Fruit fly (Drosophila melanogaster) whole organism, prepupa: Measurements from ENCODE around the gene beat-Ib.

Experiments used
- Blimp-1 ChIP-seq: fragments of 200-800 bp; sonication (Bioruptor generic); optimal IDR thresholded peaks from 3 replicates; lab custom pipeline; 2017; ENCODE audit warnings: missing biosample characterization, missing genetic modification characterization, mild to moderate bottlenecking, moderate library complexity, missing genetic modification reagents
- CG10631 ChIP-seq: fragments of 200-800 bp; sonication (Bioruptor generic); optimal IDR thresholded peaks from 2 replicates; lab custom pipeline; 2016; ENCODE audit warnings: missing biosample characterization, missing genetic modification characterization
- CG11294 ChIP-seq: fragments of 200-800 bp; sonication (Bioruptor generic); IDR thresholded peaks from 2 replicates; pipeline ENCODE4 v1.3.6; 2022; ENCODE audit warnings: missing biosample characterization, missing genetic modification characterization
- CG11902 ChIP-seq: fragments of 200-800 bp; sonication (Bioruptor generic); optimal IDR thresholded peaks from 3 replicates; lab custom pipeline; 2016; ENCODE audit warnings: missing biosample characterization, missing genetic modification characterization
- CG1621 ChIP-seq: fragments of 200-800 bp; sonication (Bioruptor generic); optimal IDR thresholded peaks from 3 replicates; lab custom pipeline; 2018; ENCODE audit warnings: missing biosample characterization, mild to moderate bottlenecking, missing genetic modification characterization
- CG16779 ChIP-seq: fragments of 200-800 bp; sonication (Bioruptor generic); optimal IDR thresholded peaks from 3 replicates; lab custom pipeline; 2017; ENCODE audit warnings: missing biosample characterization, mild to moderate bottlenecking, missing genetic modification characterization
- CG3032 ChIP-seq: fragments of 200-800 bp; optimal IDR thresholded peaks from 2 replicates; lab custom pipeline; 2019; ENCODE audit warnings: missing biosample characterization, mild to moderate bottlenecking, missing genetic modification characterization, moderate library complexity
- CG31627 ChIP-seq: fragments of 200-800 bp; sonication (Bioruptor generic); optimal IDR thresholded peaks from 3 replicates; lab custom pipeline; 2016; ENCODE audit warnings: missing biosample characterization, missing genetic modification characterization
- CG32006 ChIP-seq: fragments of 200-800 bp; sonication (Bioruptor generic); optimal IDR thresholded peaks from 3 replicates; lab custom pipeline; 2017; ENCODE audit warnings: missing biosample characterization, mild to moderate bottlenecking, missing genetic modification characterization
- CG3919 ChIP-seq: fragments of 200-800 bp; sonication (Bioruptor generic); optimal IDR thresholded peaks from 3 replicates; lab custom pipeline; 2016; ENCODE audit warnings: missing biosample characterization, missing genetic modification characterization
- CG4318 ChIP-seq: fragments of 200-800 bp; sonication (Bioruptor generic); optimal IDR thresholded peaks from 3 replicates; lab custom pipeline; 2017; ENCODE audit warnings: missing biosample characterization, mild to moderate bottlenecking, missing genetic modification characterization
- CG6276 ChIP-seq: fragments of 200-800 bp; sonication (Bioruptor generic); optimal IDR thresholded peaks from 2 replicates; lab custom pipeline; 2017; ENCODE audit warnings: missing biosample characterization, mild to moderate bottlenecking, missing genetic modification characterization
- CG6792 ChIP-seq: fragments of 200-800 bp; sonication (Bioruptor generic); optimal IDR thresholded peaks from 3 replicates; lab custom pipeline; 2016; ENCODE audit warnings: missing biosample characterization, missing genetic modification characterization
- CG6854 ChIP-seq: fragments of 200-800 bp; sonication (Bioruptor generic); optimal IDR thresholded peaks from 2 replicates; lab custom pipeline; 2017; ENCODE audit warnings: missing biosample characterization, mild to moderate bottlenecking, missing genetic modification characterization
- CG8119 ChIP-seq: fragments of 200-800 bp; sonication (Bioruptor generic); IDR thresholded peaks from 3 replicates; pipeline ENCODE4 v1.3.6; 2022; ENCODE audit warnings: missing biosample characterization, missing genetic modification characterization
- Eip78C ChIP-seq: fragments of 200-800 bp; sonication (Bioruptor generic); peaks from one replicate; lab custom pipeline; 2016; ENCODE audit warnings: missing biosample characterization, missing genetic modification characterization
- Eip93F ChIP-seq: fragments of 200-800 bp; sonication (Bioruptor generic); optimal IDR thresholded peaks from 2 replicates; lab custom pipeline; 2016; ENCODE audit warnings: missing biosample characterization, mild to moderate bottlenecking, missing genetic modification characterization
- Gug ChIP-seq: fragments of 200-800 bp; sonication (Bioruptor generic); IDR thresholded peaks from 2 replicates; pipeline ENCODE4 v1.3.6; 2022; ENCODE audit warnings: missing biosample characterization, missing genetic modification characterization
- Hr38 ChIP-seq: sonication (Bioruptor generic); optimal IDR thresholded peaks from 2 replicates; lab custom pipeline; 2016; ENCODE audit warnings: missing biosample characterization, missing genetic modification characterization
- Hr39 ChIP-seq: fragments of 200-800 bp; sonication (Bioruptor generic); optimal IDR thresholded peaks from 2 replicates; lab custom pipeline; 2016; ENCODE audit warnings: missing biosample characterization, missing genetic modification characterization
- Lpt ChIP-seq: fragments of 200-800 bp; sonication (Bioruptor generic); optimal IDR thresholded peaks from 3 replicates; lab custom pipeline; 2016; ENCODE audit warnings: missing biosample characterization, missing genetic modification characterization
- Met ChIP-seq: fragments of 200-800 bp; sonication (Bioruptor generic); optimal IDR thresholded peaks from 3 replicates; lab custom pipeline; 2016; ENCODE audit warnings: missing biosample characterization, missing genetic modification characterization
- Sox102F ChIP-seq: fragments of 200-800 bp; sonication (Bioruptor generic); optimal IDR thresholded peaks from 2 replicates; lab custom pipeline; 2016; ENCODE audit warnings: missing biosample characterization, mild to moderate bottlenecking, missing genetic modification characterization
- Sox15 ChIP-seq: fragments of 200-800 bp; sonication (Bioruptor generic); optimal IDR thresholded peaks from 3 replicates; lab custom pipeline; 2016; ENCODE audit warnings: missing biosample characterization, missing genetic modification characterization
- achi ChIP-seq: fragments of 200-800 bp; sonication (Bioruptor generic); optimal IDR thresholded peaks from 3 replicates; lab custom pipeline; 2016; ENCODE audit warnings: missing biosample characterization, missing genetic modification characterization
- cyc ChIP-seq: fragments of 200-800 bp; sonication (Bioruptor generic); optimal IDR thresholded peaks from 3 replicates; lab custom pipeline; 2016; ENCODE audit warnings: missing biosample characterization, missing genetic modification characterization
- dsx ChIP-seq: fragments of 200-800 bp; optimal IDR thresholded peaks from 3 replicates; lab custom pipeline; 2019; ENCODE audit warnings: missing biosample characterization, mild to moderate bottlenecking, missing genetic modification characterization, moderate library complexity; ENCODE audit not compliant: poor library complexity, severe bottlenecking
- eg ChIP-seq: fragments of 200-800 bp; sonication (Bioruptor generic); IDR thresholded peaks from 3 replicates; pipeline ENCODE4 v1.3.6; 2022; ENCODE audit warnings: missing biosample characterization, missing genetic modification characterization
- esn ChIP-seq: fragments of 200-800 bp; sonication (Bioruptor generic); optimal IDR thresholded peaks from 2 replicates; lab custom pipeline; 2016; ENCODE audit warnings: missing biosample characterization, mild to moderate bottlenecking, missing genetic modification characterization, moderate library complexity
- fd59A ChIP-seq: fragments of 200-800 bp; sonication (Bioruptor generic); optimal IDR thresholded peaks from 2 replicates; lab custom pipeline; 2017; ENCODE audit warnings: missing biosample characterization, mild to moderate bottlenecking, missing genetic modification characterization, missing genetic modification reagents
- fd85E ChIP-seq: fragments of 200-800 bp; sonication (Bioruptor generic); optimal IDR thresholded peaks from 3 replicates; lab custom pipeline; 2016; ENCODE audit warnings: missing biosample characterization, missing genetic modification characterization
- fkh ChIP-seq: fragments of 200-800 bp; sonication (Bioruptor generic); optimal IDR thresholded peaks from 3 replicates; lab custom pipeline; 2017; ENCODE audit warnings: missing biosample characterization, mild to moderate bottlenecking, missing genetic modification characterization, moderate library complexity
- lz ChIP-seq: fragments of 200-800 bp; sonication (Bioruptor generic); optimal IDR thresholded peaks from 3 replicates; lab custom pipeline; 2016; ENCODE audit warnings: missing biosample characterization, missing genetic modification characterization
- net ChIP-seq: fragments of 200-800 bp; sonication (Bioruptor generic); optimal IDR thresholded peaks from 3 replicates; lab custom pipeline; 2016; ENCODE audit warnings: missing biosample characterization, missing genetic modification characterization
- pdm3 ChIP-seq: fragments of 200-800 bp; sonication (Bioruptor generic); optimal IDR thresholded peaks from 3 replicates; lab custom pipeline; 2016; ENCODE audit warnings: missing biosample characterization, missing genetic modification characterization
- salr ChIP-seq, 2 experiments: fragments of 200-800 bp; sonication (Bioruptor generic); optimal IDR thresholded peaks; 3 replicates each; lab custom pipeline; 2016 to 2018; ENCODE audit warnings: missing biosample characterization in 2 of 2, missing genetic modification characterization in 2 of 2, mild to moderate bottlenecking in 1 of 2
- ss ChIP-seq, 2 experiments: fragments of 200-800 bp; sonication (Bioruptor generic); optimal IDR thresholded peaks; 2 replicates in 1 of 2; 3 replicates in 1 of 2; lab custom pipeline; 2017 to 2018; ENCODE audit warnings: mild to moderate bottlenecking in 2 of 2, missing biosample characterization in 2 of 2, missing genetic modification characterization in 2 of 2, moderate library complexity in 1 of 2
- svp ChIP-seq: fragments of 200-800 bp; sonication (Bioruptor generic); peaks from one replicate; lab custom pipeline; 2016; ENCODE audit warnings: missing biosample characterization, missing genetic modification characterization
- vri ChIP-seq: fragments of 200-800 bp; sonication (Bioruptor generic); optimal IDR thresholded peaks from 3 replicates; lab custom pipeline; 2016; ENCODE audit warnings: missing biosample characterization, mild to moderate bottlenecking, missing genetic modification characterization

The beat-Ib gene

DNA sequence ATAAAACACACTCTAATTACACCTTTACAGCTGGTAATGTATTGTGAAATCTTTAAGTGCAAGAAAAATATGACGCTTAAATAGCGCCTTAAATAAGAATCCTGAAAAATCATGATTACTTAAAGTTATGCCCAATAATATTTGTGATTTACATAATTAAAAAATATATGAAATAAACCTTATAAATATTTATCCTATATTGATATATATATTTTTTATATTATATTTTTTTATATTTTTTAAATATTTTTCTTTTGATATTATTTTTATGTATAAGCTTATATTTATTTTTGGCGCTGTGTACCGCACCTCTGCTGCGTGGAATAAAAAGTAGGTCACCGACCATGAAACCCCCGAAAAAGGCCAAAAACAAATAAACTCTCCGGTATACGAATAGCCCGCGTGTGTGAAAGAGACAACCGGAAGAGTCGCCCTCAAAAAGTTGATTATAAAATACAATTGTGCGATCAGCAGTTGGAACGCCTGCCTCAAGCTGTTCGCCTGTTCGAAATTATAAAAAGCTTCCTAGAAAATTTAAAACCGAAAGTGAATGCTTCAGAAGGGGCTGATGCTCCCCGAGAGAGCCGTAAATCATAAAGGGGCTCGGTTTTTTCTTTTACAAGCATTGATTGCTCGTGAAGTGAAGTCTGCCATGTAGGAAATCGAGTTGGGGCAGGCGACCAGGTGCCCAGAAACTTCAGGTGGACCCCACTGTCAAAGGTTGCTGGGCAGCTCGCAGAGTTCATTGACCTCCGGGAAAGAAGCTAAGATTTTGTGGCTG is 53.5 kb downstream of the beat-Ib start (continued):
- no peak for TF ChIP-seq Hr39 (GFP tag; lab: Kevin White, UChicago)
- peak; percentile 99 for TF ChIP-seq Blimp-1 (GFP tag; lab: Kevin White, UChicago)
- TF ChIP-seq Gug: no peak
- no peak for TF ChIP-seq cyc (GFP tag; lab: Kevin White, UChicago)
- no peak for TF ChIP-seq Hr38 (GFP tag; lab: Kevin White, UChicago)
- TF ChIP-seq eg (GFP tag; lab: Robert Waterston, UW): no peak
- TF ChIP-seq CG8119: no peak
- TF ChIP-seq ss (GFP tag; optimal IDR thresholded peaks at IDR 0.05; lab: Kevin White, UChicago): no peak
- no peak for TF ChIP-seq fd59A
- TF ChIP-seq salr (GFP tag; optimal IDR thresholded peaks at IDR 0.05; lab: Kevin White, UChicago): no peak
- TF ChIP-seq CG10631 (GFP tag; lab: Kevin White, UChicago): peak; percentile 5
- no peak for TF ChIP-seq lz (GFP tag; lab: Kevin White, UChicago)
- peak; percentile 96 for TF ChIP-seq fkh (GFP tag; lab: Kevin White, UChicago)
- no peak for TF ChIP-seq CG3032 (tag; lab: Kevin White, UChicago)
- no peak for TF ChIP-seq CG32006 (GFP tag; lab: Kevin White, UChicago)
- no peak for TF ChIP-seq Sox15 (GFP tag; lab: Kevin White, UChicago)
- no peak for TF ChIP-seq CG6792
- no peak for TF ChIP-seq CG4318 (GFP tag; lab: Kevin White, UChicago)
- TF ChIP-seq Lpt (GFP tag; lab: Kevin White, UChicago): no peak
- peak; percentile 59 for TF ChIP-seq Eip93F (GFP tag; lab: Kevin White, UChicago)
- no peak for TF ChIP-seq esn (GFP tag; lab: Kevin White, UChicago)
- TF ChIP-seq Sox102F (GFP tag; lab: Kevin White, UChicago): peak; percentile 48
- no peak for TF ChIP-seq CG11294
- peak; percentile 17 for TF ChIP-seq Eip78C (GFP tag; lab: Kevin White, UChicago)
- peak; percentile 82 for TF ChIP-seq CG6854 (GFP tag; lab: Kevin White, UChicago)
- TF ChIP-seq net (GFP tag; lab: Kevin White, UChicago): no peak
- TF ChIP-seq Met: peak; percentile 35
- no peak for TF ChIP-seq fd85E (GFP tag; lab: Kevin White, UChicago)
- TF ChIP-seq CG11902 (GFP tag; lab: Kevin White, UChicago): no peak
- TF ChIP-seq CG6276 (GFP tag; lab: Kevin White, UChicago): no peak

DNA sequence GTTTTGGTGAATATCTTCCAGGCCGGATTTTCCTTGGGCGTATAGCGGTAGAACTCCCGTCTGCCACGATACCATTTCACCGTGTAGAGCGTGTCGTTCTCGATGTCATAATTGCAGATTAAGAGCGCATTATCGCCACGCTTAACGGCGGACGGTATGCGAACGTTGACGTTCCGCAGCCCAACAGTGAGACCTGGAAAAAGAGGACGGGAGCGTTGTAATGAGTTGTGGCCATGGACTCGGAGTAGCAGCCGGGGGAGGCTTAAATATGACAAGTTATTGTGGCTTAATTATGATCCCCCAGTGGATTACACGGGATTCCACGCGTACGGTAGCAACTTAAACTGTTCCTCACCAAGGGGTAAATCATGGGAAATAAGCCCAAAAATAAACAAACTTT is 54.1 kb downstream of the beat-Ib start:
- TF ChIP-seq CG1621 (peak; percentile 18), CG31627 (GFP tag; lab: Kevin White, UChicago) (peak; percentile 34), achi (GFP tag; lab: Kevin White, UChicago) (no peak), pdm3 (GFP tag; lab: Kevin White, UChicago) (peak; percentile 15), svp (peak; percentile 84), Hr39 (GFP tag; lab: Kevin White, UChicago) (peak; percentile 18), Met (no peak), fd59A (no peak), vri (GFP tag; lab: Kevin White, UChicago) (peak; percentile 83)
- TF ChIP-seq, all 60 proteins: peak for 6

DNA sequence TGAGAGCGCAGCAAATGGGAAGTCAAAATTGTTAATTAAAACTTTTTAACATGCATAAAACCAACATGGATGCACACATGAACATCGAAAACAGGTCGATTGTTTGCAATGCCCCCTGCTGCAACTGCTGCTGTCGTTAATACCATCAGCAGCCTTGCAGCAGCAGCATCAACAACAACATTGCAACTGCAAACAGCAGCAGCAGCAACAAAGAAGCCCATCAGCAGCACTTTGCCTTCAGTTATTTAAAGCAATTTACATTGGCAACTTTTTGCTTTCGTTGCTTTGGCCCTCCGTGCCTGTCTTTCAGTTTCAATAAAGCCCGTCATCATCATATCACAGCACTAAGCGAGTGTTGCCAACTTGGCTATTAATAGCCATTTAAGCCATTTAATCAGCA is 54.9 kb downstream of the beat-Ib start:
- TF ChIP-seq CG16779 (tag; lab: Kevin White, UChicago): no peak
- TF ChIP-seq Eip93F (GFP tag; lab: Kevin White, UChicago): no peak
- peak; percentile 32 for TF ChIP-seq CG3919 (GFP tag; lab: Kevin White, UChicago)
- TF ChIP-seq dsx (GFP tag; lab: Kevin White, UChicago): peak; percentile 78
- TF ChIP-seq Eip78C (GFP tag; lab: Kevin White, UChicago): peak; percentile 67
- TF ChIP-seq, all 60 proteins: peak for 3
